Worm (Caenorhabditis elegans): ENCODE results near the gene F53F1.3.

- TF ChIP-seq lin-11 (tag; optimal IDR thresholded peaks at IDR 0.05) (no peak), hlh-8 (tag; optimal IDR thresholded peaks at IDR 0.05) (no peak), elt-2 (tag; optimal IDR thresholded peaks at IDR 0.05) (no peak), syd-9 (tag; optimal IDR thresholded peaks at IDR 0.05) (no peak), tbx-2 (tag; optimal IDR thresholded peaks at IDR 0.05) (no peak), ets-4 (tag; optimal IDR thresholded peaks at IDR 0.05) (no peak), nhr-11 (tag; optimal IDR thresholded peaks at IDR 0.05) (no peak), tbx-7 (tag; optimal IDR thresholded peaks at IDR 0.05) (no peak), dve-1 (tag; optimal IDR thresholded peaks at IDR 0.05) (no peak), ceh-9 (tag; optimal IDR thresholded peaks at IDR 0.05) (no peak), hlh-15 (tag; optimal IDR thresholded peaks at IDR 0.05) (no peak), ceh-14 (tag; optimal IDR thresholded peaks at IDR 0.05) (no peak), ceh-45 (GFP tag; IDR thresholded peaks at IDR 0.05) (no peak), ama-1 (optimal IDR thresholded peaks at IDR 0.05) (no peak)
Observed at ce11 chrV:13426764-13427163, 18.7 kb downstream of the F53F1.3 start, which contains the start of gene srd-18.
